Worm (Caenorhabditis elegans): Measurements from ENCODE around the gene F17E9.5.

- TF ChIP-seq unc-62 (GFP tag; optimal IDR thresholded peaks at IDR 0.05): no peak
- TF ChIP-seq ztf-4 (tag; optimal IDR thresholded peaks at IDR 0.05): no peak
- no peak for TF ChIP-seq hlh-17 (GFP tag; optimal IDR thresholded peaks at IDR 0.05; ENCODE audit: borderline replicate concordance)
Observed at ce11 chrIV:8333554-8333953, 12.1 kb upstream of the F17E9.5 start.
